Fruit fly (Drosophila melanogaster) Kc167 (cell line): Measurements from ENCODE around the gene CG42305.

Source experiments
- Myc ChIP-seq: fragments of >200 bp; optimal IDR thresholded peaks from 2 replicates; lab custom pipeline; 2017; ENCODE audit warnings: missing external identifiers
- Sin3A ChIP-seq: fragments of >200 bp; optimal IDR thresholded peaks from 2 replicates; lab custom pipeline; 2018; ENCODE audit warnings: missing external identifiers
- h ChIP-seq: fragments of >200 bp; optimal IDR thresholded peaks from 3 replicates; lab custom pipeline; 2018; ENCODE audit warnings: missing external identifiers
- insv ChIP-seq: fragments of >200 bp; optimal IDR thresholded peaks from 3 replicates; lab custom pipeline; 2018; ENCODE audit warnings: missing external identifiers
- psq ChIP-seq: fragments of >200 bp; optimal IDR thresholded peaks from 2 replicates; lab custom pipeline; 2017; ENCODE audit warnings: missing external identifiers
- ttk ChIP-seq: sonication (Bioruptor generic); optimal IDR thresholded peaks from 2 replicates; lab custom pipeline; 2017; ENCODE audit warnings: missing external identifiers

The CG42305 gene

dm6 chr2L:18812348-18812747 is at the start of gene CG42305, which contains the start of gene CG17325:
TSS of gene CG42305 (plus strand) at chr2L:18812648.
TSS of gene CG17325 (plus strand) at chr2L:18812648.
- no peak for TF ChIP-seq Myc
- no peak for TF ChIP-seq Sin3A (lab: Kevin White, UChicago)
- TF ChIP-seq insv (lab: Kevin White, UChicago): no peak
- TF ChIP-seq h (lab: Kevin White, UChicago): no peak
- TF ChIP-seq ttk (lab: Kevin White, UChicago): no peak
- TF ChIP-seq psq (lab: Kevin White, UChicago): no peak

dm6 chr2L:18765760-18766159 is 46.7 kb upstream of the CG42305 start:
- TF ChIP-seq h (lab: Kevin White, UChicago) (no peak), Myc (no peak), psq (lab: Kevin White, UChicago) (no peak), ttk (lab: Kevin White, UChicago) (no peak), insv (lab: Kevin White, UChicago) (no peak), Sin3A (lab: Kevin White, UChicago) (no peak)

- no peak for TF ChIP-seq ttk (lab: Kevin White, UChicago)
- no peak for TF ChIP-seq Sin3A (lab: Kevin White, UChicago)
- TF ChIP-seq Myc: no peak
- no peak for TF ChIP-seq h (lab: Kevin White, UChicago)
- TF ChIP-seq psq (lab: Kevin White, UChicago): no peak
- TF ChIP-seq insv (lab: Kevin White, UChicago): no peak
Observed at dm6 chr2L:18767137-18767536, 45.3 kb upstream of the CG42305 start.

dm6 chr2L:18767815-18768214 is 44.6 kb upstream of the CG42305 start:
- TF ChIP-seq Myc: no peak

dm6 chr2L:18775274-18775673 is 37.2 kb upstream of the CG42305 start:
- TF ChIP-seq Myc: no peak
- no peak for TF ChIP-seq h (lab: Kevin White, UChicago)
- TF ChIP-seq insv (lab: Kevin White, UChicago): no peak
- TF ChIP-seq Sin3A (lab: Kevin White, UChicago): no peak

dm6 chr2L:18776559-18776958 is 35.9 kb upstream of the CG42305 start:
- no peak for TF ChIP-seq h (lab: Kevin White, UChicago)
- TF ChIP-seq Myc: no peak
- no peak for TF ChIP-seq insv (lab: Kevin White, UChicago)
- TF ChIP-seq psq (lab: Kevin White, UChicago): no peak
- TF ChIP-seq Sin3A (lab: Kevin White, UChicago): no peak
- TF ChIP-seq ttk (lab: Kevin White, UChicago): no peak

dm6 chr2L:18777442-18777841 is 35.0 kb upstream of the CG42305 start:
- TF ChIP-seq Sin3A (lab: Kevin White, UChicago): no peak
- no peak for TF ChIP-seq psq (lab: Kevin White, UChicago)
- TF ChIP-seq ttk (lab: Kevin White, UChicago): no peak
- TF ChIP-seq h (lab: Kevin White, UChicago): no peak
- no peak for TF ChIP-seq Myc
- TF ChIP-seq insv (lab: Kevin White, UChicago): no peak

- TF ChIP-seq h (lab: Kevin White, UChicago) (no peak), psq (lab: Kevin White, UChicago) (no peak), insv (lab: Kevin White, UChicago) (no peak), Myc (no peak), Sin3A (lab: Kevin White, UChicago) (no peak), ttk (lab: Kevin White, UChicago) (no peak)
Observed at dm6 chr2L:18780911-18781545, 31.4 kb upstream of the CG42305 start.

- TF ChIP-seq insv (lab: Kevin White, UChicago) (no peak), Myc (no peak), psq (lab: Kevin White, UChicago) (no peak), ttk (lab: Kevin White, UChicago) (no peak), h (lab: Kevin White, UChicago) (no peak), Sin3A (lab: Kevin White, UChicago) (no peak)
Observed at dm6 chr2L:18782212-18782825, 30.1 kb upstream of the CG42305 start.

- TF ChIP-seq Myc: no peak
- TF ChIP-seq h (lab: Kevin White, UChicago): no peak
- TF ChIP-seq insv (lab: Kevin White, UChicago): no peak
- TF ChIP-seq psq (lab: Kevin White, UChicago): no peak
- TF ChIP-seq ttk (lab: Kevin White, UChicago): no peak
- no peak for TF ChIP-seq Sin3A (lab: Kevin White, UChicago)
Observed at dm6 chr2L:18782936-18783335, 29.5 kb upstream of the CG42305 start.

- no peak for TF ChIP-seq Sin3A (lab: Kevin White, UChicago)
- no peak for TF ChIP-seq psq (lab: Kevin White, UChicago)
- TF ChIP-seq insv (lab: Kevin White, UChicago): no peak
- TF ChIP-seq h (lab: Kevin White, UChicago): no peak
- TF ChIP-seq Myc: no peak
- no peak for TF ChIP-seq ttk (lab: Kevin White, UChicago)
Observed at dm6 chr2L:18783357-18784040, 28.9 kb upstream of the CG42305 start.
